Fruit fly (Drosophila melanogaster): Measurements from ENCODE around the gene mRNA-cap.

mRNA-cap gene

DNA sequence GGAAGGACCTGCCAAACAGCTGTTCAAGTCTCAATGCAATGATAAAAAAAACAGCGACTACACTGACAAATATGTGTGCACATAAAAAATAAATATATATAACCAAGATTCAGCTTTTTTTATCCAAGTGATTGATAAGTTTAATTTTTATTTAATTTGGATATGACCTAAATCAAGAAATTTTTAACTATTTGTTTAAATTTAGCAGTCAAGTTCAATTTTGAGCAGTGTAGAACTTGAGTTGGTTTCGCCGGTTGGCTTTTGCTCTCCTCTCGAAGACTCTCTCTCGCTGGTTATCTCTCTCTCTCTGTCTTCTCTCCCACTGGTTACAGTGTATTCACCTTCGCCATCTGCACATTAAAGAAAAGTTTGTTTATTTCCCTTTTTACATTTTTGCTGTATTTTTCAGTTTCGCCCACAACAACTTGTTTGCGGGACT is 24.6 kb downstream of the mRNA-cap start (continued):
- TF ChIP-seq Sry-β (GFP tag; optimal IDR thresholded peaks at IDR 0.05): no peak
- peak; percentile 89 for TF ChIP-seq tgo (GFP tag; IDR thresholded peaks at IDR 0.05)
- TF ChIP-seq Bgb (GFP tag; IDR thresholded peaks at IDR 0.05; ENCODE audit: partially characterized antibody): no peak
- no peak for TF ChIP-seq kni (GFP tag; optimal IDR thresholded peaks at IDR 0.05)
- TF ChIP-seq phol (tag; optimal IDR thresholded peaks at IDR 0.05): peak; percentile 91
- no peak for TF ChIP-seq br (optimal IDR thresholded peaks at IDR 0.05)
- peak; percentile 68 for TF ChIP-seq Side (GFP tag; optimal IDR thresholded peaks at IDR 0.05)
- peak; percentile 86 for TF ChIP-seq tap (tag; optimal IDR thresholded peaks at IDR 0.05)
- TF ChIP-seq pho (GFP tag; optimal IDR thresholded peaks at IDR 0.05): peak; percentile 45
- TF ChIP-seq CG13775 (GFP tag; optimal IDR thresholded peaks at IDR 0.05): peak; percentile 81
- TF ChIP-seq CG3163 (GFP tag; optimal IDR thresholded peaks at IDR 0.05): no peak
- peak; percentile 82 for TF ChIP-seq ind (GFP tag; optimal IDR thresholded peaks at IDR 0.05)
- TF ChIP-seq cwo (GFP tag; optimal IDR thresholded peaks at IDR 0.05): peak; percentile 86
- TF ChIP-seq NFAT (GFP tag; IDR thresholded peaks at IDR 0.05): peak; percentile 55; the same call in 1 of the 2 replicates
- TF ChIP-seq Mes4 (GFP tag; optimal IDR thresholded peaks at IDR 0.05): peak; percentile 55
- no peak for TF ChIP-seq hb (GFP tag; IDR thresholded peaks at IDR 0.05; ENCODE audit: partially characterized antibody)
- peak; percentile 92 for TF ChIP-seq CG17361 (GFP tag; IDR thresholded peaks at IDR 0.05)
- TF ChIP-seq aop (GFP tag; IDR thresholded peaks at IDR 0.05): no peak
- peak; percentile 84 for TF ChIP-seq CG17385 (GFP tag; optimal IDR thresholded peaks at IDR 0.05)
- peak; percentile 70 for TF ChIP-seq CG4730 (GFP tag; IDR thresholded peaks at IDR 0.05)
- peak; percentile 84 for TF ChIP-seq CG13296 (GFP tag; optimal IDR thresholded peaks at IDR 0.05)
- TF ChIP-seq CG2116 (GFP tag; optimal IDR thresholded peaks at IDR 0.05): peak; percentile 40
- peak; percentile 58 for TF ChIP-seq CG10321 (GFP tag; IDR thresholded peaks at IDR 0.05)
- TF ChIP-seq gsb (GFP tag; IDR thresholded peaks at IDR 0.05): peak; percentile 74
- TF ChIP-seq Rfx (GFP tag; IDR thresholded peaks at IDR 0.05): peak; percentile 92
- TF ChIP-seq Scr (GFP tag; IDR thresholded peaks at IDR 0.05; ENCODE audit: partially characterized antibody): no peak
- TF ChIP-seq CG16813 (GFP tag; IDR thresholded peaks at IDR 0.05; ENCODE audit: partially characterized antibody): no peak
- TF ChIP-seq CG6175 (GFP tag; IDR thresholded peaks at IDR 0.05): peak; percentile 81
- TF ChIP-seq Aef1 (GFP tag; IDR thresholded peaks at IDR 0.05): peak; percentile 84
- TF ChIP-seq CrebB (tag; optimal IDR thresholded peaks at IDR 0.05): peak; percentile 72
- peak; percentile 72 for TF ChIP-seq CG16815 (GFP tag; optimal IDR thresholded peaks at IDR 0.05)
- peak; percentile 88 for TF ChIP-seq CG13424 (tag; optimal IDR thresholded peaks at IDR 0.05)
- peak; percentile 23 for TF ChIP-seq YL-1 (GFP tag; optimal IDR thresholded peaks at IDR 0.05)
- peak; percentile 71 for TF ChIP-seq MTF-1 (GFP tag; optimal IDR thresholded peaks at IDR 0.05; ENCODE audit: borderline replicate concordance)
- TF ChIP-seq Doc2 (GFP tag; IDR thresholded peaks at IDR 0.05): peak; percentile 54; the same call in 1 of the 2 replicates
- peak; percentile 81 for TF ChIP-seq CG11456 (GFP tag; IDR thresholded peaks at IDR 0.05)
- TF ChIP-seq ci (GFP tag; IDR thresholded peaks at IDR 0.05): peak; percentile 88
- TF ChIP-seq repo (GFP tag; optimal IDR thresholded peaks at IDR 0.05): peak; percentile 35
- TF ChIP-seq z (GFP tag; IDR thresholded peaks at IDR 0.05): no peak
- peak; percentile 45 for TF ChIP-seq CG6654 (GFP tag; optimal IDR thresholded peaks at IDR 0.05)
- peak; percentile 77 for TF ChIP-seq H15 (GFP tag; IDR thresholded peaks at IDR 0.05)
- peak; percentile 56 for TF ChIP-seq CG17802 (tag; optimal IDR thresholded peaks at IDR 0.05)
- TF ChIP-seq CG5245 (GFP tag; optimal IDR thresholded peaks at IDR 0.05): peak; percentile 79
- TF ChIP-seq ttk (GFP tag; IDR thresholded peaks at IDR 0.05): peak; percentile 77
- TF ChIP-seq CG12391 (tag; optimal IDR thresholded peaks at IDR 0.05): peak; percentile 91
- peak; percentile 70 for TF ChIP-seq CG17612 (GFP tag; IDR thresholded peaks at IDR 0.05)
- peak; percentile 25 for TF ChIP-seq p53 (GFP tag; optimal IDR thresholded peaks at IDR 0.05)
- TF ChIP-seq Camta (GFP tag; optimal IDR thresholded peaks at IDR 0.05): peak; percentile 75
- peak; percentile 39 for TF ChIP-seq zfh2 (GFP tag; optimal IDR thresholded peaks at IDR 0.05)
- no peak for TF ChIP-seq Tbp (GFP tag; optimal IDR thresholded peaks at IDR 0.05)
- no peak; the same call in 1 of the 2 replicates for TF ChIP-seq gt (GFP tag; IDR thresholded peaks at IDR 0.05)
- peak; percentile 64 for TF ChIP-seq CG13123 (GFP tag; optimal IDR thresholded peaks at IDR 0.05)
